Fruit fly (Drosophila melanogaster) whole organism, embryonic: ENCODE measurements around the gene CG3165.

Experiments
- Awh ChIP-seq: fragments of 200-800 bp; sonication (Bioruptor generic); IDR thresholded peaks from 2 replicates; pipeline ENCODE4, ENCODE4 v1.3.6; 2022; ENCODE audit warnings: missing biosample characterization, missing genetic modification characterization
- B-H2 ChIP-seq: fragments of 200-800 bp; sonication (Bioruptor generic); optimal IDR thresholded peaks from 2 replicates; lab custom pipeline; 2018; ENCODE audit warnings: missing biosample characterization, mild to moderate bottlenecking, missing genetic modification characterization
- BEAF-32 ChIP-seq: fragments of 200-800 bp; sonication (Bioruptor generic); optimal IDR thresholded peaks from 3 replicates; lab custom pipeline; 2017; ENCODE audit warnings: missing biosample characterization, missing genetic modification characterization, mild to moderate bottlenecking, moderate library complexity, missing genetic modification reagents
- CG10321 ChIP-seq: fragments of 200-800 bp; sonication (Bioruptor generic); IDR thresholded peaks from 2 replicates; pipeline ENCODE4 v1.3.6; 2022; ENCODE audit warnings: missing biosample characterization, missing genetic modification characterization
- CG10366 ChIP-seq: fragments of 200-800 bp; sonication (Bioruptor generic); IDR thresholded peaks from 2 replicates; pipeline ENCODE4 v1.3.6; 2022; ENCODE audit warnings: missing biosample characterization, missing genetic modification characterization
- CG11723 ChIP-seq: fragments of 200-800 bp; sonication (Bioruptor generic); optimal IDR thresholded peaks from 2 replicates; lab custom pipeline; 2017; ENCODE audit warnings: missing biosample characterization, mild to moderate bottlenecking, missing genetic modification characterization
- CG14014 ChIP-seq: fragments of 200-800 bp; sonication (Bioruptor generic); IDR thresholded peaks from 2 replicates; pipeline ENCODE4 v1.3.6; 2022; ENCODE audit warnings: missing biosample characterization, missing genetic modification characterization
- CG14965 ChIP-seq: fragments of 200-800 bp; sonication (Bioruptor generic); optimal IDR thresholded peaks from 2 replicates; lab custom pipeline; 2016; ENCODE audit warnings: missing biosample characterization, missing genetic modification characterization, borderline replicate concordance
- CG1529 ChIP-seq: fragments of 200-800 bp; sonication (Bioruptor generic); optimal IDR thresholded peaks from 3 replicates; lab custom pipeline; 2018; ENCODE audit warnings: missing biosample characterization, missing genetic modification characterization
- CG15479 ChIP-seq: fragments of 200-800 bp; sonication (Bioruptor generic); optimal IDR thresholded peaks from 3 replicates; lab custom pipeline; 2019; ENCODE audit warnings: missing biosample characterization, mild to moderate bottlenecking, missing genetic modification characterization, moderate library complexity
- CG15601 ChIP-seq: fragments of 200-800 bp; sonication (Bioruptor generic); optimal IDR thresholded peaks from 3 replicates; lab custom pipeline; 2019; ENCODE audit warnings: missing biosample characterization, mild to moderate bottlenecking, missing genetic modification characterization, moderate library complexity
- CG17802 ChIP-seq: fragments of 200-800 bp; sonication (Bioruptor generic); optimal IDR thresholded peaks from 2 replicates; lab custom pipeline; 2018; ENCODE audit warnings: missing biosample characterization, mild to moderate bottlenecking, missing genetic modification characterization, moderate library complexity
- CG18011 ChIP-seq: fragments of 200-800 bp; sonication (Bioruptor generic); optimal IDR thresholded peaks from 2 replicates; lab custom pipeline; 2017; ENCODE audit warnings: missing biosample characterization, missing genetic modification characterization, mild to moderate bottlenecking, moderate library complexity, missing genotype
- CG18599 ChIP-seq: fragments of 200-800 bp; sonication (Bioruptor generic); optimal IDR thresholded peaks from 3 replicates; lab custom pipeline; 2017; ENCODE audit warnings: missing biosample characterization, missing genetic modification characterization, mild to moderate bottlenecking, moderate library complexity, missing genetic modification reagents
- CG30431 ChIP-seq: fragments of 200-800 bp; sonication (Bioruptor generic); optimal IDR thresholded peaks from 2 replicates; lab custom pipeline; 2017; ENCODE audit warnings: missing biosample characterization, missing genetic modification characterization
- CG31388 ChIP-seq: fragments of 200-800 bp; sonication (Bioruptor generic); optimal IDR thresholded peaks from 2 replicates; lab custom pipeline; 2016; ENCODE audit warnings: missing biosample characterization, missing genetic modification characterization
- CG32772 ChIP-seq: fragments of 200-800 bp; sonication (Bioruptor generic); IDR thresholded peaks from 2 replicates; pipeline ENCODE4 v1.3.6; 2022; ENCODE audit warnings: missing biosample characterization, missing genetic modification characterization
- CG3838 ChIP-seq: fragments of 200-800 bp; sonication (Bioruptor generic); optimal IDR thresholded peaks from 3 replicates; lab custom pipeline; 2016; ENCODE audit warnings: missing biosample characterization, missing genetic modification characterization
- CG4360 ChIP-seq: fragments of 200-800 bp; sonication (Bioruptor generic); IDR thresholded peaks from 2 replicates; pipeline ENCODE4 v1.3.6; 2022; ENCODE audit warnings: missing biosample characterization, missing genetic modification characterization
- CG6689 ChIP-seq: fragments of 200-800 bp; sonication (Bioruptor generic); IDR thresholded peaks from 2 replicates; pipeline ENCODE4 v1.3.6; 2022; ENCODE audit warnings: missing biosample characterization, missing genetic modification characterization
- CG6791 ChIP-seq: fragments of 200-800 bp; sonication (Bioruptor generic); IDR thresholded peaks from 3 replicates; pipeline ENCODE4 v1.3.6; 2022; ENCODE audit warnings: missing biosample characterization, missing genetic modification characterization; ENCODE audit not compliant: partially characterized antibody
- CG7357 ChIP-seq: fragments of 200-800 bp; sonication (Bioruptor generic); IDR thresholded peaks from 3 replicates; pipeline ENCODE4 v1.3.6; 2022; ENCODE audit warnings: missing biosample characterization, missing genetic modification characterization
- CG7839 ChIP-seq: fragments of 200-800 bp; sonication (Bioruptor generic); optimal IDR thresholded peaks from 3 replicates; lab custom pipeline; 2018; ENCODE audit warnings: missing biosample characterization, mild to moderate bottlenecking, missing genetic modification characterization, moderate library complexity
- CG8924 ChIP-seq: fragments of 200-800 bp; optimal IDR thresholded peaks from 3 replicates; lab custom pipeline; 2019; ENCODE audit warnings: missing biosample characterization, mild to moderate bottlenecking, missing genetic modification characterization, moderate library complexity
- CG9609 ChIP-seq: fragments of 200-800 bp; sonication (Bioruptor generic); optimal IDR thresholded peaks from 3 replicates; lab custom pipeline; 2016; ENCODE audit warnings: missing biosample characterization, missing genetic modification characterization
- Doc2 ChIP-seq: fragments of 200-800 bp; sonication (Bioruptor generic); IDR thresholded peaks from 2 replicates; pipeline ENCODE4 v1.3.6; 2022; ENCODE audit warnings: missing biosample characterization, missing genetic modification characterization
- Doc3 ChIP-seq: fragments of 200-800 bp; sonication (Bioruptor generic); IDR thresholded peaks from 3 replicates; pipeline ENCODE4 v1.3.6; 2022; ENCODE audit warnings: missing biosample characterization, missing genetic modification characterization; ENCODE audit not compliant: partially characterized antibody
- Ets65A ChIP-seq: fragments of 200-800 bp; sonication (Bioruptor generic); peaks from one replicate; lab custom pipeline; 2016; ENCODE audit warnings: missing biosample characterization, missing genetic modification characterization
- Hey ChIP-seq: fragments of 200-800 bp; sonication (Bioruptor generic); optimal IDR thresholded peaks from 3 replicates; lab custom pipeline; 2018; ENCODE audit warnings: missing biosample characterization, mild to moderate bottlenecking, missing genetic modification characterization
- Max ChIP-seq: fragments of 200-800 bp; sonication (Bioruptor generic); optimal IDR thresholded peaks from 2 replicates; lab custom pipeline; 2016; ENCODE audit warnings: missing biosample characterization, mild to moderate bottlenecking, missing genetic modification characterization
- Pdp1 ChIP-seq, 2 experiments: fragments of 200-800 bp; sonication (Bioruptor generic); optimal IDR thresholded peaks; 3 replicates each; lab custom pipeline; 2016; ENCODE audit warnings: missing biosample characterization in 2 of 2, missing genetic modification characterization in 2 of 2, mild to moderate bottlenecking in 1 of 2, moderate library complexity in 1 of 2
- Poxn ChIP-seq: fragments of 200-800 bp; sonication (Bioruptor generic); IDR thresholded peaks from 2 replicates; pipeline ENCODE4 v1.3.6; 2022; ENCODE audit warnings: missing biosample characterization, missing genetic modification characterization
- Ptx1 ChIP-seq: fragments of 200-800 bp; sonication (Bioruptor generic); IDR thresholded peaks from 2 replicates; pipeline ENCODE4 v1.3.6; 2022; ENCODE audit warnings: missing biosample characterization, missing genetic modification characterization
- Sox102F ChIP-seq: fragments of 200-800 bp; sonication (Bioruptor generic); optimal IDR thresholded peaks from 2 replicates; lab custom pipeline; 2018; ENCODE audit warnings: missing biosample characterization, mild to moderate bottlenecking, missing genetic modification characterization, moderate library complexity
- Xrp1 ChIP-seq: fragments of 200-800 bp; sonication (Bioruptor generic); IDR thresholded peaks from 2 replicates; pipeline ENCODE4 v1.3.6; 2022; ENCODE audit warnings: missing biosample characterization, missing genetic modification characterization
- ac ChIP-seq: fragments of 200-800 bp; sonication (Bioruptor generic); optimal IDR thresholded peaks from 3 replicates; lab custom pipeline; 2017; ENCODE audit warnings: missing biosample characterization, mild to moderate bottlenecking, missing genetic modification characterization
- ap ChIP-seq: fragments of 200-800 bp; sonication (Bioruptor generic); IDR thresholded peaks from 2 replicates; pipeline ENCODE4 v1.3.6; 2022; ENCODE audit warnings: missing biosample characterization, missing genetic modification characterization
- cad ChIP-seq: fragments of >200 bp; optimal IDR thresholded peaks from 2 replicates; lab custom pipeline; 2017; ENCODE audit warnings: missing biosample characterization, missing genetic modification characterization
- corto ChIP-seq: fragments of 200-800 bp; sonication (Bioruptor generic); optimal IDR thresholded peaks from 2 replicates; lab custom pipeline; 2016; ENCODE audit warnings: missing biosample characterization, mild to moderate bottlenecking, missing genetic modification characterization, moderate library complexity
- danr ChIP-seq: fragments of 200-800 bp; sonication (Bioruptor generic); IDR thresholded peaks from 2 replicates; pipeline ENCODE4 v1.3.6; 2022; ENCODE audit warnings: missing biosample characterization, missing genetic modification characterization
- esg ChIP-seq: fragments of 200-800 bp; sonication (Bioruptor generic); conservative IDR thresholded peaks from 2 replicates; pipeline ENCODE4 v1.3.6; 2022; ENCODE audit warnings: missing biosample characterization, missing genetic modification characterization
- fd102C ChIP-seq: fragments of 200-800 bp; sonication (Bioruptor generic); optimal IDR thresholded peaks from 2 replicates; lab custom pipeline; 2018; ENCODE audit warnings: missing biosample characterization, mild to moderate bottlenecking, missing genetic modification characterization, moderate library complexity
- fru ChIP-seq: fragments of >200 bp; optimal IDR thresholded peaks from 2 replicates; lab custom pipeline; 2017
- kah ChIP-seq: fragments of 200-800 bp; sonication (Bioruptor generic); optimal IDR thresholded peaks from 2 replicates; lab custom pipeline; 2018; ENCODE audit warnings: missing biosample characterization, mild to moderate bottlenecking, missing genetic modification characterization
- kni ChIP-seq: fragments of 200-800 bp; sonication (Bioruptor generic); optimal IDR thresholded peaks from 3 replicates; lab custom pipeline; 2017; ENCODE audit warnings: mild to moderate bottlenecking, missing biosample characterization, missing genetic modification reagents, missing genetic modification characterization
- nerfin-1 ChIP-seq: fragments of 200-800 bp; sonication (Bioruptor generic); optimal IDR thresholded peaks from 3 replicates; lab custom pipeline; 2019; ENCODE audit warnings: missing biosample characterization, mild to moderate bottlenecking, missing genetic modification characterization, moderate library complexity
- nom ChIP-seq: fragments of 200-800 bp; sonication (Bioruptor generic); optimal IDR thresholded peaks from 2 replicates; lab custom pipeline; 2017; ENCODE audit warnings: missing biosample characterization, missing genetic modification characterization, mild to moderate bottlenecking, moderate library complexity, missing genetic modification reagents
- psq ChIP-seq: fragments of 200-800 bp; sonication (Bioruptor generic); optimal IDR thresholded peaks from 2 replicates; lab custom pipeline; 2017; ENCODE audit warnings: missing biosample characterization, missing genetic modification characterization
- sens ChIP-seq: fragments of 200-800 bp; sonication (Bioruptor generic); peaks from one replicate; lab custom pipeline; 2016; ENCODE audit warnings: missing biosample characterization, missing genetic modification characterization
- tin ChIP-seq: fragments of 200-800 bp; sonication (Bioruptor generic); optimal IDR thresholded peaks from 3 replicates; lab custom pipeline; 2016; ENCODE audit warnings: missing biosample characterization, missing genetic modification characterization
- tll ChIP-seq, 2 experiments: fragments of 200-800 bp in 1 of 2; fragments of >200 bp in 1 of 2; sonication (Bioruptor generic) in 1 of 2; optimal IDR thresholded peaks; 2 replicates each; lab custom pipeline; 2017 to 2019; ENCODE audit warnings: missing biosample characterization in 2 of 2, missing genetic modification characterization in 2 of 2, mild to moderate bottlenecking in 1 of 2, moderate library complexity in 1 of 2
- vvl ChIP-seq: fragments of 200-800 bp; sonication (Bioruptor generic); IDR thresholded peaks from 2 replicates; pipeline ENCODE4 v1.3.6; 2022; ENCODE audit warnings: missing biosample characterization, missing genetic modification characterization

CG3165 gene

DNA sequence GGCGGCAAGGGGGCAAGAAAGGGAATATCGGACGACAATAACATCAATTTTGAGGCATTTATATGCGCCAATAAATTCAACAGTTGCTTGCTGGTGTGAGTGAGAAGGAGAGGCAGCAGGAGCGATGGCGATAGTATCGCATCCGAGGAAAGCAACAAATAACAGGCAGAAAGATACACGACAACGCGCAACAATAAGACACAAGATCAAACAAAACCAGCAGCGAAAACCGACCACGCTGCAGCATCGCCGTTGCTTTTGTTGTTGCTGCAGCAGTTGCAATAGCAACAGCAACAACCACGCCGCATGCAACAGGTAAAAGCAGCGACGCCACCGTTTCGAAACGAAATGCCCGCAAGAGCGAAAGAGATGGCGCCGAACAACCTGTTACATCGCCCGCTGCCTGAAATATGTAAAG is 23.6 kb downstream of the CG3165 start (continued):
- peak in 1 of 2 experiments; percentile 37 for TF ChIP-seq Pdp1 (GFP tag; optimal IDR thresholded peaks at IDR 0.05; lab: Kevin White, UChicago)
- peak; percentile 83 for TF ChIP-seq cad (GFP tag; lab: Kevin White, UChicago)
- no peak for TF ChIP-seq CG6689 (GFP tag; lab: Robert Waterston, UW)
- TF ChIP-seq corto (GFP tag; lab: Kevin White, UChicago): no peak
- peak; percentile 41 for TF ChIP-seq BEAF-32 (GFP tag; lab: Kevin White, UChicago)
- TF ChIP-seq CG32772 (GFP tag; lab: Robert Waterston, UW): no peak
- no peak for TF ChIP-seq nom (GFP tag; lab: Kevin White, UChicago)
- no peak for TF ChIP-seq ap
- TF ChIP-seq Doc3 (GFP tag; lab: Robert Waterston, UW): peak; percentile 49; the same call in 2 of the 3 replicates
- TF ChIP-seq CG31388: no peak
- no peak for TF ChIP-seq CG14014 (GFP tag; lab: Robert Waterston, UW)
- TF ChIP-seq vvl (GFP tag; lab: Robert Waterston, UW): peak; percentile 66; the same call in 1 of the 2 replicates
- TF ChIP-seq CG15479: peak; percentile 90
- no peak for TF ChIP-seq CG1529
- peak; percentile 82 for TF ChIP-seq CG4360 (GFP tag; lab: Robert Waterston, UW)
- 0 out of 3 replicates have a peak, but pooled peaks have one; percentile 4 for TF ChIP-seq CG6791
- no peak for TF ChIP-seq CG30431
- TF ChIP-seq CG7839: no peak
- peak; percentile 45 for TF ChIP-seq kni (GFP tag; lab: Kevin White, UChicago)
- TF ChIP-seq CG10321 (GFP tag; lab: Robert Waterston, UW): no peak
- no peak for TF ChIP-seq CG11723 (GFP tag; lab: Kevin White, UChicago)
- peak in 1 of 2 experiments; percentile 93 for TF ChIP-seq tll (GFP tag; optimal IDR thresholded peaks at IDR 0.05; lab: Kevin White, UChicago)
- no peak for TF ChIP-seq CG7357
- TF ChIP-seq kah (GFP tag; lab: Kevin White, UChicago): peak; percentile 79

dm6 chr2L:3001953-3002352 is 25.0 kb downstream of the CG3165 start:
- no peak for TF ChIP-seq CG10321 (GFP tag; lab: Robert Waterston, UW)
- no peak for TF ChIP-seq CG10366 (GFP tag; lab: Robert Waterston, UW)
- peak; percentile 13 for TF ChIP-seq Sox102F (GFP tag; lab: Kevin White, UChicago)
- no peak for TF ChIP-seq CG14965
- no peak for TF ChIP-seq ac (GFP tag; lab: Kevin White, UChicago)
- peak; percentile 50 for TF ChIP-seq sens
- TF ChIP-seq esg (GFP tag; lab: Robert Waterston, UW): no peak
- no peak for TF ChIP-seq danr (GFP tag; lab: Robert Waterston, UW)
- TF ChIP-seq nerfin-1 (tag; lab: Kevin White, UChicago): no peak
- no peak for TF ChIP-seq CG17802 (tag; lab: Kevin White, UChicago)
- TF ChIP-seq CG18599: no peak
- no peak for TF ChIP-seq Hey (tag; lab: Kevin White, UChicago)
- no peak for TF ChIP-seq Awh (GFP tag; lab: Robert Waterston, UW)
- TF ChIP-seq Poxn (GFP tag; lab: Robert Waterston, UW): no peak
- no peak for TF ChIP-seq psq (GFP tag; lab: Kevin White, UChicago)
- peak; percentile 49 for TF ChIP-seq Ets65A
- TF ChIP-seq tin (GFP tag; lab: Kevin White, UChicago): no peak
- no peak for TF ChIP-seq B-H2 (GFP tag; lab: Kevin White, UChicago)
- TF ChIP-seq Xrp1: peak; percentile 9; the same call in 1 of the 2 replicates
- no peak for TF ChIP-seq CG15601 (tag; lab: Kevin White, UChicago)
- TF ChIP-seq fd102C (GFP tag; lab: Kevin White, UChicago): no peak
- TF ChIP-seq CG9609 (GFP tag; lab: Kevin White, UChicago): no peak
- no peak for TF ChIP-seq CG8924 (tag; lab: Kevin White, UChicago)
- no peak for TF ChIP-seq CG18011 (GFP tag; lab: Kevin White, UChicago)
- no peak for TF ChIP-seq Ptx1 (GFP tag; lab: Robert Waterston, UW)
- no peak for TF ChIP-seq Doc2
- no peak for TF ChIP-seq Max (GFP tag; lab: Kevin White, UChicago)
- no peak for TF ChIP-seq CG3838 (GFP tag; lab: Kevin White, UChicago)
- TF ChIP-seq fru (lab: Kevin White, UChicago): no peak
